Worm (Caenorhabditis elegans) whole organism, midembryonic: ENCODE results near the gene apl-1.
A peak's percentile ranks its signal among the peaks of the same experiment; 100 is the strongest.

ENCODE experiments used
- T22C8.4 ChIP-seq: fragments of 200-800 bp; sonication (Bioruptor generic); IDR thresholded peaks from 2 replicates; pipeline ENCODE4 v1.3.6; 2022; ENCODE audit warnings: missing genetic modification characterization, missing compliant biosample characterization
- cog-1 ChIP-seq: sonication (generic microtip); optimal IDR thresholded peaks from 2 replicates; lab custom pipeline; 2016; ENCODE audit warnings: missing genetic modification characterization, missing compliant biosample characterization
- flt-1 ChIP-seq: fragments of 200-800 bp; sonication (Bioruptor generic); IDR thresholded peaks from 2 replicates; pipeline ENCODE4 v1.3.6; 2022; ENCODE audit warnings: missing genetic modification characterization, missing compliant biosample characterization
- klf-2 ChIP-seq: fragments of 200-800 bp; sonication (Bioruptor generic); conservative IDR thresholded peaks from 2 replicates; pipeline ENCODE4 v1.3.6; 2022; ENCODE audit warnings: missing genetic modification reagents, missing genetic modification characterization, missing compliant biosample characterization
- med-1 ChIP-seq: sonication (generic microtip); optimal IDR thresholded peaks from 2 replicates; lab custom pipeline; 2017; ENCODE audit warnings: missing genetic modification characterization, mild to moderate bottlenecking, missing compliant biosample characterization, antibody characterized with exemption, missing genetic modification reagents; ENCODE audit not compliant: insufficient read depth
- ref-1 ChIP-seq: fragments of 200-800 bp; sonication (Bioruptor generic); conservative IDR thresholded peaks from 2 replicates; pipeline ENCODE4 v1.3.6; 2022; ENCODE audit warnings: missing genetic modification reagents, missing genetic modification characterization, missing compliant biosample characterization
- tab-1 ChIP-seq: fragments of 200-800 bp; sonication (Bioruptor generic); IDR thresholded peaks from 2 replicates; pipeline ENCODE4 v1.3.6; 2022; ENCODE audit warnings: missing genetic modification characterization, missing compliant biosample characterization
- ztf-23 ChIP-seq: fragments of 200-800 bp; sonication (Bioruptor generic); IDR thresholded peaks from 2 replicates; pipeline ENCODE4 v1.3.6; 2022; ENCODE audit warnings: missing genetic modification reagents, missing genetic modification characterization, missing compliant biosample characterization
- ztf-29 ChIP-seq: fragments of 200-800 bp; sonication (Bioruptor generic); IDR thresholded peaks from 2 replicates; pipeline ENCODE4 v1.3.6; 2022; ENCODE audit warnings: missing genetic modification reagents, missing genetic modification characterization, missing compliant biosample characterization

apl-1 gene

ce11 chrX:5124288-5124687, 7.6 kb upstream of the apl-1 start:
- TF ChIP-seq T22C8.4 (GFP tag; lab: Robert Waterston, UW), result no peak
- no peak for TF ChIP-seq ztf-29 (GFP tag; lab: Robert Waterston, UW)
- TF ChIP-seq tab-1 (GFP tag; lab: Robert Waterston, UW), result no peak
- no peak for TF ChIP-seq klf-2 (GFP tag; lab: Robert Waterston, UW)
- TF ChIP-seq med-1 (GFP tag; lab: Kevin White, UChicago), result no peak
- no peak for TF ChIP-seq ref-1 (GFP tag; lab: Robert Waterston, UW)
- TF ChIP-seq cog-1 (tag; lab: Kevin White, UChicago), result no peak
- no peak for TF ChIP-seq flt-1 (GFP tag; lab: Robert Waterston, UW)
- TF ChIP-seq ztf-23 (GFP tag; lab: Robert Waterston, UW), result no peak

- TF ChIP-seq ztf-29 (GFP tag; lab: Robert Waterston, UW), result no peak
- TF ChIP-seq ztf-23 (GFP tag; lab: Robert Waterston, UW), result no peak
- TF ChIP-seq ref-1 (GFP tag; lab: Robert Waterston, UW), result no peak
- no peak for TF ChIP-seq klf-2 (GFP tag; lab: Robert Waterston, UW)
- no peak for TF ChIP-seq cog-1 (tag; lab: Kevin White, UChicago)
- TF ChIP-seq T22C8.4 (GFP tag; lab: Robert Waterston, UW), result no peak
- TF ChIP-seq flt-1 (GFP tag; lab: Robert Waterston, UW), result 0 out of 2 replicates have a peak, but pooled peaks have one; percentile 21
- no peak for TF ChIP-seq tab-1 (GFP tag; lab: Robert Waterston, UW)
These were observed 6.2 kb upstream of the apl-1 start for ce11 chrX:5122791-5123414.

DNA sequence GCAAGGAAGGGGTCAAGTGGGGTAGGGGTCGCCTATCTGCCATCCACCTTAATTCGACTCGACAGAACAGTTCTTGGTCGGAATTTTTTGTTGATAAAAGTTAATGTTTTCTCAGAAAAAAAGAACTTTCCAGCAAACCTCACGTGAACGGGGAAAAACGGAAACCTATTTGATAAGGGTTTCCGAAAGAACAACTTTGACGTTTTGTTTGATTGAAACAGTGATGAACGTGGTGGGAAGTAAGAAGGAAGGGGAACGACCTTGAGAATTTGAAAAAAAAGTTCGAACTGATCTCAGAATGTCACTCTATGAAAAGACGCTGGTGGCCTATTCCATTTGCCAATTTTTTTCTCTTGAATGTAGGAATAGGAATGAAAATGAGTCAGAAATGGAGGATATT, 5.7 kb upstream of the apl-1 start:
- TF ChIP-seq ztf-23 (GFP tag; lab: Robert Waterston, UW) (no peak), tab-1 (GFP tag; lab: Robert Waterston, UW) (no peak), klf-2 (GFP tag; lab: Robert Waterston, UW) (no peak), med-1 (GFP tag; lab: Kevin White, UChicago) (no peak), ztf-29 (GFP tag; lab: Robert Waterston, UW) (no peak)

ce11 chrX:5121789-5122188, 5.1 kb upstream of the apl-1 start:
- TF ChIP-seq T22C8.4 (GFP tag; lab: Robert Waterston, UW) (peak; percentile 64), ztf-29 (GFP tag; lab: Robert Waterston, UW) (no peak)

ce11 chrX:5120807-5121206, 4.1 kb upstream of the apl-1 start:
- no peak for TF ChIP-seq med-1 (GFP tag; lab: Kevin White, UChicago)
- TF ChIP-seq tab-1 (GFP tag; lab: Robert Waterston, UW), result no peak
- TF ChIP-seq T22C8.4 (GFP tag; lab: Robert Waterston, UW), result no peak
- no peak for TF ChIP-seq ztf-29 (GFP tag; lab: Robert Waterston, UW)
- TF ChIP-seq ref-1 (GFP tag; lab: Robert Waterston, UW), result no peak

- TF ChIP-seq ztf-23 (GFP tag; lab: Robert Waterston, UW) (no peak), ref-1 (GFP tag; lab: Robert Waterston, UW) (no peak), tab-1 (GFP tag; lab: Robert Waterston, UW) (no peak), klf-2 (GFP tag; lab: Robert Waterston, UW) (no peak), ztf-29 (GFP tag; lab: Robert Waterston, UW) (no peak), T22C8.4 (GFP tag; lab: Robert Waterston, UW) (no peak), flt-1 (GFP tag; lab: Robert Waterston, UW) (no peak), med-1 (GFP tag; lab: Kevin White, UChicago) (no peak), cog-1 (tag; lab: Kevin White, UChicago) (no peak)
These were observed 3.5 kb upstream of the apl-1 start for ce11 chrX:5120196-5120595.

DNA sequence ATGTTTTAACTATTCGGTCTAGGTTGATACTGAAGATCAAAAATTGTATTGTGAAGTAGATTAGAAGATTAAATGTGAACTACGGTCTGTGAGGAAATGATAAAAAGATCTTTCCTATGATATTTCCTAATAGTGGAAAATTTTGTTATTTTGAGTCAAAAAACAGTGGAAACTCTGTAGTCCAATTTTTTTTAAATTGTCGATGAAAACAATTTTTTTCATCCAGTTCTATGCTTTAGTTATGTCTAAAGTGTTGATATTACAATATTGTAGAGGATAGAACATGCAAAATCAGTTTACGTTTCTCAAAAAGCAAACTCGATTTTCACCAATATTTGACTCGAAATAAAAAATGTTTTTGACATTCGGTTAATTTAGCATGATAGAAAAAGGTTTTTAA, 3.0 kb upstream of the apl-1 start:
- TF ChIP-seq klf-2 (GFP tag; lab: Robert Waterston, UW) (no peak), ref-1 (GFP tag; lab: Robert Waterston, UW) (no peak), ztf-29 (GFP tag; lab: Robert Waterston, UW) (no peak), cog-1 (tag; lab: Kevin White, UChicago) (no peak)

DNA sequence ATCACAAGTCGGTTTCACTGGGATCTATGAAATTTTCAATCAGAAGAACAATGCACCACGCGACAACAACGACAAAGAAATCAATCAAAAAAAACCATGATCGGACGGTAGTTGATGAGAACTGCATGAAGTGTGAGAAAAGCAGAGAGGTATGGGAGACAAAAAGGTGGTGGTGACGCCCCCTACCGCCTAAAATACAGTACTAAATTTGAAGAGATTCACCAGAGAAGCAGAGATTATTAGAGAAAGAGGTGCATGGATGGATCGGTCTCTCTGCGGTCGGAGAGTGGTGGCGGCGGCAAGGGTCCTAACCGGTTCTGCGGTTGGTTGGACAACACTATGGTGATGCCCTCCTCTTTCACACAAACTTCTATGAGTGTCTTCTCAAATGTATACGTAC, 2.6 kb upstream of the apl-1 start:
- TF ChIP-seq T22C8.4 (GFP tag; lab: Robert Waterston, UW) (no peak), ztf-23 (GFP tag; lab: Robert Waterston, UW) (no peak), cog-1 (tag; lab: Kevin White, UChicago) (no peak), ref-1 (GFP tag; lab: Robert Waterston, UW) (no peak), med-1 (GFP tag; lab: Kevin White, UChicago) (no peak), ztf-29 (GFP tag; lab: Robert Waterston, UW) (no peak), flt-1 (GFP tag; lab: Robert Waterston, UW) (0 out of 2 replicates have a peak, but pooled peaks have one; percentile 16)

DNA sequence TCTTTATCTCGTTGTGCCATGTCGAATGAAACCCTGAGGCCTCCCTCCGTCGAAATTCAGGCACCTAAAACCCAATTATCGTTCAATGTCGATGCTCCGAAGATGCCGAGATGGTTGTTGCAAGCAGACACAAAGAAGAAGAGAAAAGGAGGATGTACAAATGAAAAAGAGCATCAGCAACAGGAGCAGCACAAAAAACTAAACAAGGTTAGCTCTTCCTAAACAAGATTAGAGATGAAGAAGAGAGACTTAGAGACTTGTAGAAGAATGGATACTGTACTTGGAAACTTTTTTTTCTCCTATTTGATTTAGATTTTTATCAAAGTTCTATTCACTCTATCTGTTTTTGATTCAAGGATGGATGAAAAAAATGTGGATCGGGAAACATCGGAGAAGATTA, 905 bp upstream of the apl-1 start:
- TF ChIP-seq ztf-23 (GFP tag; lab: Robert Waterston, UW), result no peak
- TF ChIP-seq ztf-29 (GFP tag; lab: Robert Waterston, UW), result no peak
- no peak for TF ChIP-seq T22C8.4 (GFP tag; lab: Robert Waterston, UW)
- no peak for TF ChIP-seq tab-1 (GFP tag; lab: Robert Waterston, UW)
- TF ChIP-seq med-1 (GFP tag; lab: Kevin White, UChicago), result no peak
- TF ChIP-seq klf-2 (GFP tag; lab: Robert Waterston, UW), result no peak
- TF ChIP-seq cog-1 (tag; lab: Kevin White, UChicago), result no peak
- no peak for TF ChIP-seq flt-1 (GFP tag; lab: Robert Waterston, UW)
- no peak for TF ChIP-seq ref-1 (GFP tag; lab: Robert Waterston, UW)
